Fruit fly (Drosophila melanogaster) whole organism, embryonic: ENCODE measurements around the gene CG10301.

ENCODE experiments used
- CG10959 ChIP-seq: fragments of 200-800 bp; sonication (Bioruptor generic); IDR thresholded peaks from 2 replicates; pipeline ENCODE4 v1.3.6; 2022; ENCODE audit warnings: missing biosample characterization, missing genetic modification characterization
- CG11085 ChIP-seq: fragments of 200-800 bp; sonication (Bioruptor generic); IDR thresholded peaks from 2 replicates; pipeline ENCODE4 v1.3.6; 2022; ENCODE audit warnings: missing biosample characterization, missing genetic modification characterization
- CG11696 ChIP-seq: fragments of 200-800 bp; sonication (Bioruptor generic); IDR thresholded peaks from 2 replicates; pipeline ENCODE4 v1.3.6; 2022; ENCODE audit warnings: missing biosample characterization, missing genetic modification characterization
- CG12219 ChIP-seq: fragments of 200-800 bp; sonication (Bioruptor generic); optimal IDR thresholded peaks from 3 replicates; lab custom pipeline; 2018; ENCODE audit warnings: missing biosample characterization, mild to moderate bottlenecking, missing genetic modification characterization
- CG13775 ChIP-seq: fragments of 200-800 bp; sonication (Bioruptor generic); optimal IDR thresholded peaks from 3 replicates; lab custom pipeline; 2017; ENCODE audit warnings: missing biosample characterization, mild to moderate bottlenecking, missing genetic modification characterization
- CG14014 ChIP-seq: fragments of 200-800 bp; sonication (Bioruptor generic); IDR thresholded peaks from 2 replicates; pipeline ENCODE4 v1.3.6; 2022; ENCODE audit warnings: missing biosample characterization, missing genetic modification characterization
- CG14441 ChIP-seq: fragments of 200-800 bp; sonication (Bioruptor generic); IDR thresholded peaks from 2 replicates; pipeline ENCODE4 v1.3.6; 2022; ENCODE audit warnings: missing biosample characterization, missing genetic modification characterization
- CG17385 ChIP-seq: fragments of 200-800 bp; sonication (Bioruptor generic); optimal IDR thresholded peaks from 3 replicates; lab custom pipeline; 2018; ENCODE audit warnings: missing biosample characterization, mild to moderate bottlenecking, missing genetic modification characterization
- CG1832 ChIP-seq: fragments of 200-800 bp; sonication (Bioruptor generic); optimal IDR thresholded peaks from 2 replicates; lab custom pipeline; 2017; ENCODE audit warnings: missing biosample characterization, mild to moderate bottlenecking, missing genetic modification characterization, inconsistent platforms
- CG3995 ChIP-seq: fragments of 200-800 bp; sonication (Bioruptor generic); optimal IDR thresholded peaks from 3 replicates; lab custom pipeline; 2016; ENCODE audit warnings: missing biosample characterization, missing genetic modification characterization
- CG4360 ChIP-seq: fragments of 200-800 bp; sonication (Bioruptor generic); IDR thresholded peaks from 2 replicates; pipeline ENCODE4 v1.3.6; 2022; ENCODE audit warnings: missing biosample characterization, missing genetic modification characterization
- CG5953 ChIP-seq: fragments of 200-800 bp; sonication (Bioruptor generic); IDR thresholded peaks from 2 replicates; pipeline ENCODE4 v1.3.6; 2022; ENCODE audit warnings: missing biosample characterization, missing genetic modification characterization
- CG6272 ChIP-seq: fragments of 200-800 bp; sonication (Bioruptor generic); IDR thresholded peaks from 2 replicates; pipeline ENCODE4 v1.3.6; 2022; ENCODE audit warnings: missing biosample characterization, missing genetic modification characterization
- CG6854 ChIP-seq: fragments of 200-800 bp; sonication (Bioruptor generic); optimal IDR thresholded peaks from 3 replicates; lab custom pipeline; 2017; ENCODE audit warnings: missing biosample characterization, mild to moderate bottlenecking, missing genetic modification characterization
- CG7556 ChIP-seq: fragments of 200-800 bp; sonication (Bioruptor generic); optimal IDR thresholded peaks from 2 replicates; lab custom pipeline; 2017; ENCODE audit warnings: missing biosample characterization, mild to moderate bottlenecking, missing genetic modification characterization
- Dek ChIP-seq: fragments of 200-800 bp; sonication (Bioruptor generic); optimal IDR thresholded peaks from 3 replicates; lab custom pipeline; 2019; ENCODE audit warnings: missing biosample characterization, mild to moderate bottlenecking, missing genetic modification characterization, moderate library complexity
- Dp ChIP-seq: fragments of 200-800 bp; sonication (Bioruptor generic); optimal IDR thresholded peaks from 2 replicates; lab custom pipeline; 2018; ENCODE audit warnings: missing biosample characterization, mild to moderate bottlenecking, missing genetic modification characterization, moderate library complexity
- Fer1 ChIP-seq: fragments of 200-800 bp; sonication (Bioruptor generic); optimal IDR thresholded peaks from 2 replicates; lab custom pipeline; 2017; ENCODE audit warnings: missing biosample characterization, mild to moderate bottlenecking, missing genetic modification characterization
- H2.0 ChIP-seq: fragments of 200-800 bp; sonication (Bioruptor generic); IDR thresholded peaks from 2 replicates; pipeline ENCODE4 v1.3.6; 2022; ENCODE audit warnings: missing biosample characterization, missing genetic modification characterization
- Hr3 ChIP-seq: fragments of 200-800 bp; sonication (Bioruptor generic); optimal IDR thresholded peaks from 3 replicates; lab custom pipeline; 2016; ENCODE audit warnings: missing biosample characterization, missing genetic modification characterization
- Jarid2 ChIP-seq: fragments of 200-800 bp; sonication (Bioruptor generic); optimal IDR thresholded peaks from 3 replicates; lab custom pipeline; 2017; ENCODE audit warnings: mild to moderate bottlenecking, missing biosample characterization, missing genetic modification reagents, missing genetic modification characterization
- Max ChIP-seq: fragments of 200-800 bp; sonication (Bioruptor generic); optimal IDR thresholded peaks from 2 replicates; lab custom pipeline; 2016; ENCODE audit warnings: missing biosample characterization, mild to moderate bottlenecking, missing genetic modification characterization
- Mes4 ChIP-seq: fragments of 200-800 bp; sonication (Bioruptor generic); optimal IDR thresholded peaks from 2 replicates; lab custom pipeline; 2016; ENCODE audit warnings: missing biosample characterization, missing genetic modification characterization
- NC2β ChIP-seq: fragments of 200-800 bp; sonication (Bioruptor generic); optimal IDR thresholded peaks from 2 replicates; lab custom pipeline; 2016; ENCODE audit warnings: missing biosample characterization, missing genetic modification characterization
- NfI ChIP-seq: fragments of 200-800 bp; sonication (Bioruptor generic); optimal IDR thresholded peaks from 3 replicates; lab custom pipeline; 2018; ENCODE audit warnings: missing biosample characterization, mild to moderate bottlenecking, missing genetic modification characterization, moderate library complexity
- Ravus ChIP-seq: fragments of 200-800 bp; sonication (Bioruptor generic); IDR thresholded peaks from 2 replicates; pipeline ENCODE4 v1.3.6; 2022; ENCODE audit warnings: missing biosample characterization, missing genetic modification characterization
- Six4 ChIP-seq: fragments of 200-800 bp; sonication (Bioruptor generic); optimal IDR thresholded peaks from 2 replicates; lab custom pipeline; 2016; ENCODE audit warnings: missing biosample characterization, missing genetic modification characterization
- Spps ChIP-seq: fragments of 200-800 bp; sonication (Bioruptor generic); optimal IDR thresholded peaks from 2 replicates; lab custom pipeline; 2018; ENCODE audit warnings: missing biosample characterization, mild to moderate bottlenecking, missing genetic modification characterization
- br ChIP-seq: fragments of >200 bp; optimal IDR thresholded peaks from 2 replicates; lab custom pipeline; 2017
- chm ChIP-seq: fragments of 200-800 bp; sonication (Bioruptor generic); IDR thresholded peaks from 2 replicates; pipeline ENCODE4 v1.3.6; 2022; ENCODE audit warnings: missing biosample characterization, missing genetic modification characterization
- croc ChIP-seq: fragments of 200-800 bp; sonication (Bioruptor generic); conservative IDR thresholded peaks from 3 replicates; pipeline ENCODE4 v1.3.6; 2022; ENCODE audit warnings: missing biosample characterization, missing genetic modification characterization
- crol ChIP-seq: fragments of 200-800 bp; sonication (Bioruptor generic); IDR thresholded peaks from 2 replicates; pipeline ENCODE4 v1.3.6; 2022; ENCODE audit warnings: missing biosample characterization, missing genetic modification characterization
- da ChIP-seq: fragments of 200-800 bp; sonication (Bioruptor generic); optimal IDR thresholded peaks from 2 replicates; lab custom pipeline; 2016; ENCODE audit warnings: missing biosample characterization, missing genetic modification characterization
- dan ChIP-seq: fragments of 200-800 bp; sonication (Bioruptor generic); IDR thresholded peaks from 2 replicates; pipeline ENCODE4 v1.3.6; 2022; ENCODE audit warnings: missing biosample characterization, missing genetic modification characterization
- gcm ChIP-seq: fragments of 200-800 bp; sonication (Bioruptor generic); optimal IDR thresholded peaks from 2 replicates; lab custom pipeline; 2019; ENCODE audit warnings: missing biosample characterization, mild to moderate bottlenecking, missing genetic modification characterization, moderate library complexity
- gcm2 ChIP-seq: fragments of 200-800 bp; sonication (Bioruptor generic); optimal IDR thresholded peaks from 2 replicates; lab custom pipeline; 2016; ENCODE audit warnings: missing biosample characterization, missing genetic modification characterization
- gsb ChIP-seq: fragments of 200-800 bp; sonication (Bioruptor generic); IDR thresholded peaks from 2 replicates; pipeline ENCODE4 v1.3.6; 2022; ENCODE audit warnings: missing biosample characterization, missing genetic modification characterization
- gt ChIP-seq: fragments of 200-800 bp; sonication (Bioruptor generic); IDR thresholded peaks from 2 replicates; pipeline ENCODE4 v1.3.6; 2022; ENCODE audit warnings: missing biosample characterization, missing genetic modification characterization
- jigr1 ChIP-seq: fragments of 200-800 bp; sonication (Bioruptor generic); IDR thresholded peaks from 3 replicates; pipeline ENCODE4 v1.3.6; 2022; ENCODE audit warnings: missing biosample characterization, missing genetic modification characterization
- lmd ChIP-seq: fragments of 200-800 bp; sonication (Bioruptor generic); IDR thresholded peaks from 2 replicates; pipeline ENCODE4 v1.3.6; 2022; ENCODE audit warnings: missing biosample characterization, missing genetic modification characterization
- row ChIP-seq: fragments of 200-800 bp; sonication (Bioruptor generic); IDR thresholded peaks from 3 replicates; pipeline ENCODE4 v1.3.6; 2022; ENCODE audit warnings: missing biosample characterization, missing genetic modification characterization
- scrt ChIP-seq: fragments of 200-800 bp; sonication (Bioruptor generic); optimal IDR thresholded peaks from 2 replicates; lab custom pipeline; 2018; ENCODE audit warnings: missing biosample characterization, mild to moderate bottlenecking, missing genetic modification characterization, moderate library complexity
- sd ChIP-seq: fragments of 200-800 bp; sonication (Bioruptor generic); optimal IDR thresholded peaks from 3 replicates; lab custom pipeline; 2018; ENCODE audit warnings: missing biosample characterization, mild to moderate bottlenecking, missing genetic modification characterization, moderate library complexity
- slou ChIP-seq: fragments of 200-800 bp; sonication (Bioruptor generic); optimal IDR thresholded peaks from 3 replicates; lab custom pipeline; 2016; ENCODE audit warnings: missing biosample characterization, missing genetic modification characterization
- sr ChIP-seq: fragments of 200-800 bp; sonication (Bioruptor generic); IDR thresholded peaks from 3 replicates; pipeline ENCODE4 v1.3.6; 2022; ENCODE audit warnings: missing biosample characterization, missing genetic modification characterization
- ssp ChIP-seq: fragments of 200-800 bp; sonication (Bioruptor generic); IDR thresholded peaks from 2 replicates; pipeline ENCODE4 v1.3.6; 2022; ENCODE audit warnings: missing biosample characterization, missing genetic modification characterization
- tap ChIP-seq: fragments of 200-800 bp; optimal IDR thresholded peaks from 3 replicates; lab custom pipeline; 2019; ENCODE audit warnings: missing biosample characterization, mild to moderate bottlenecking, missing genetic modification characterization, moderate library complexity
- tin ChIP-seq: fragments of 200-800 bp; sonication (Bioruptor generic); optimal IDR thresholded peaks from 3 replicates; lab custom pipeline; 2016; ENCODE audit warnings: missing biosample characterization, missing genetic modification characterization
- tup ChIP-seq: fragments of 200-800 bp; sonication (Bioruptor generic); optimal IDR thresholded peaks from 2 replicates; lab custom pipeline; 2016; ENCODE audit warnings: missing biosample characterization, mild to moderate bottlenecking, missing genetic modification characterization, moderate library complexity
- unc-4 ChIP-seq: fragments of 200-800 bp; sonication (Bioruptor generic); IDR thresholded peaks from 2 replicates; pipeline ENCODE4 v1.3.6; 2022; ENCODE audit warnings: missing biosample characterization, missing genetic modification characterization; ENCODE audit not compliant: partially characterized antibody
- zfh1 ChIP-seq: fragments of 200-800 bp; sonication (Bioruptor generic); IDR thresholded peaks from 3 replicates; pipeline ENCODE4 v1.3.6; 2022; ENCODE audit warnings: missing biosample characterization, missing genetic modification characterization

Gene CG10301

DNA sequence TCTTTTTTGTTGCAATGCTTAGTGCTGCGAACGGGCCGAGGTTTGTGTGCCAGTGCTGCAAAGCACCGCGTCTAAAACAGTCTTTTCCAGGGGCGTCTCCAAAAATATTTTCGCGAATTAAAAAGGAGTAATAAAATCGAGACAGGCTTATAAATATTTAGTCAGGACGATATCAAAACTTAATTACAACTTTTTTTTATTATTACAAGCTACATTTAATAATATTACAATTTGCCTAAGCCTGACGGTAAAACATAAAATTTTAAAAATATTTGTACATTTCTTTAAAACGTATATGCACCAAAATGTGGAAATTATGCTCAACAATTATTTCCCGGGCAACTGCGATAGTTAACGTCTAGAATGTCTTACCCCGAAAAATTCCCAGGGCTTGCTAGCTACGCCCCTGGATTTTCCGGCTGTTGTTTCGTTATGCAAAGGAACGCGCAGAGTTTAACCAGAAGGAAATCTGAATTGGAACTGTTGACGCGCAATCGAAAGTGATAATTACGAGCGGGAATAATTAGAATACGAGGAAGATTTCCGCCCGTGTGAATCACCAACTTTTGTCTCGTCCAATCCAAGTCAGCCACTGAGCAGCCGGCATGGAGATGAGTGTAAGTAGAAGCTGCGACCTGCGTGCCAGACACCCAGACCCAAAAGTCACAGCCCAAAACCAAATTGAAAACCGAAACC, 48.1 kb downstream of the CG10301 start, which contains the start of the genes PTPMT1 and Hrd3 (continued):
- TF ChIP-seq jigr1 (GFP tag; lab: Robert Waterston, UW) (peak; percentile 91), dan (GFP tag; lab: Robert Waterston, UW) (peak; percentile 89), gcm (GFP tag; lab: Kevin White, UChicago) (peak; percentile 97), Dp (peak; percentile 36), Max (peak; percentile 99), sd (peak; percentile 96), CG4360 (GFP tag; lab: Robert Waterston, UW) (peak; percentile 65), CG11696 (GFP tag; lab: Robert Waterston, UW) (peak; percentile 83), CG1832 (no peak), CG7556 (GFP tag; lab: Kevin White, UChicago) (peak; percentile 99), Spps (peak; percentile 96), CG11085 (GFP tag; lab: Robert Waterston, UW) (peak; percentile 93), CG6854 (GFP tag; lab: Kevin White, UChicago) (peak; percentile 97), CG3995 (GFP tag; lab: Kevin White, UChicago) (peak; percentile 81), CG14014 (peak; percentile 96), CG12219 (peak; percentile 94), unc-4 (no peak), zfh1 (GFP tag; lab: Robert Waterston, UW) (peak; percentile 96), H2.0 (GFP tag; lab: Robert Waterston, UW) (peak; percentile 89), br (lab: Kevin White, UChicago) (no peak), Ravus (GFP tag; lab: Robert Waterston, UW) (peak; percentile 87), gt (peak; percentile 92), CG14441 (GFP tag; lab: Robert Waterston, UW) (peak; percentile 96), crol (GFP tag; lab: Robert Waterston, UW) (peak; percentile 63; the same call in 1 of the 2 replicates), Hr3 (GFP tag; lab: Kevin White, UChicago) (peak; percentile 99), ssp (GFP tag; lab: Robert Waterston, UW) (peak; percentile 90), sr (GFP tag; lab: Robert Waterston, UW) (no peak; the same call in 2 of the 3 replicates), slou (peak; percentile 98), da (GFP tag; lab: Kevin White, UChicago) (peak; percentile 93), CG13775 (GFP tag; lab: Kevin White, UChicago) (peak; percentile 100), gsb (GFP tag; lab: Robert Waterston, UW) (peak; percentile 94), Six4 (GFP tag; lab: Kevin White, UChicago) (peak; percentile 98), Jarid2 (GFP tag; lab: Kevin White, UChicago) (peak; percentile 92), CG10959 (GFP tag; lab: Robert Waterston, UW) (peak; percentile 92), CG6272 (GFP tag; lab: Robert Waterston, UW) (peak; percentile 95), NfI (peak; percentile 98), NC2β (GFP tag; lab: Kevin White, UChicago) (peak; percentile 95), lmd (GFP tag; lab: Robert Waterston, UW) (peak; percentile 98), Mes4 (GFP tag; lab: Kevin White, UChicago) (peak; percentile 96), CG5953 (GFP tag; lab: Robert Waterston, UW) (peak; percentile 82), row (GFP tag; lab: Robert Waterston, UW) (peak; percentile 98), Dek (tag; lab: Kevin White, UChicago) (peak; percentile 98), tup (GFP tag; lab: Kevin White, UChicago) (peak; percentile 95), CG17385 (GFP tag; lab: Kevin White, UChicago) (peak; percentile 97), tin (GFP tag; lab: Kevin White, UChicago) (peak; percentile 99), scrt (GFP tag; lab: Kevin White, UChicago) (peak; percentile 92), tap (peak; percentile 96), croc (GFP tag; lab: Robert Waterston, UW) (peak; percentile 96), gcm2 (GFP tag; lab: Kevin White, UChicago) (peak; percentile 95), Fer1 (peak; percentile 98), chm (GFP tag; lab: Robert Waterston, UW) (peak; percentile 91)
